Worm (Caenorhabditis elegans): ENCODE results near the gene C24A8.6.
"Not testable (repeated sequence)": the region's sequence is repeated elsewhere in the genome, so short reads cannot be mapped to it uniquely, and the experiment has no call there.

Gene C24A8.6

ce11 chrX:4332305-4332704 lies at the start of gene C24A8.6:
Gene C24A8.6 (minus strand): TSS chrX:4332405.
- TF ChIP-seq tbx-11 (GFP tag; IDR thresholded peaks at IDR 0.05); scrt-1 (GFP tag; IDR thresholded peaks at IDR 0.05); ceh-13 (GFP tag; optimal IDR thresholded peaks at IDR 0.05): not testable (repeated sequence)

- TF ChIP-seq tbx-11 (GFP tag; IDR thresholded peaks at IDR 0.05): no peak
- no peak for TF ChIP-seq B0310.2 (tag; optimal IDR thresholded peaks at IDR 0.05)
- TF ChIP-seq sea-1 (GFP tag; conservative IDR thresholded peaks at IDR 0.05): no peak
- TF ChIP-seq scrt-1 (GFP tag; IDR thresholded peaks at IDR 0.05): no peak
- TF ChIP-seq hmbx-1 (tag; optimal IDR thresholded peaks at IDR 0.05): no peak
- TF ChIP-seq ceh-36 (tag; optimal IDR thresholded peaks at IDR 0.05): no peak
- TF ChIP-seq pes-1 (GFP tag; IDR thresholded peaks at IDR 0.05): no peak
- no peak for TF ChIP-seq F13C5.2 (tag; optimal IDR thresholded peaks at IDR 0.05)
- TF ChIP-seq hmg-4 (GFP tag; optimal IDR thresholded peaks at IDR 0.05): no peak
- TF ChIP-seq flt-1 (GFP tag; IDR thresholded peaks at IDR 0.05): no peak
- no peak for TF ChIP-seq aly-1 (tag; optimal IDR thresholded peaks at IDR 0.05)
- TF ChIP-seq hnd-1 (tag; optimal IDR thresholded peaks at IDR 0.05): no peak
- TF ChIP-seq ets-7 (tag; optimal IDR thresholded peaks at IDR 0.05): no peak
- no peak for TF ChIP-seq ama-1 (optimal IDR thresholded peaks at IDR 0.05)
- TF ChIP-seq tra-4 (tag; optimal IDR thresholded peaks at IDR 0.05): no peak
These were observed 45.5 kb upstream of the C24A8.6 start, which contains the start of gene R160.12 for ce11 chrX:4377689-4378088. Gene R160.12 (minus strand): TSS chrX:4377789.

DNA sequence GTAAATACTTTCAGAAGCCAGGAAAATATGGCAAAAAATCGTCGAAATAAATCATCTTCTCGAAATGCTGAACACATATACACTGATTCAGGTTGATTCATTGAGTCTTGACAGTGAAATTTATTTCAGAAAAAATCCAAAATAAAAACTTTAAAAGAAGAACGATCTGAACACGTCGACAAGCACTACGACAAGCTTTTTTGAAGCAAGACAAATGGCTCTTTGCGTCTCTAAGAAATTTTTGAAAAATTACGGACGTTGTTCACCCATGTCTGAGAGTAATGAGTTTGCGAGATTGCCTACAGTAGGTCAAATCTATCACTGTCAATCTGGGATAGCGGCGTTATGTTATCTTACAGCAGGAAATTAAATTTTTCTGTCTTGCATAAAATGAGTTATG lies 44.6 kb upstream of the C24A8.6 start, which contains the start of gene R160.2:
Gene R160.2 (minus strand): TSS at position 101 of the 400 bp plus-strand sequence.
- TF ChIP-seq tbx-11 (GFP tag; IDR thresholded peaks at IDR 0.05) (no peak), flt-1 (GFP tag; IDR thresholded peaks at IDR 0.05) (no peak), tbx-37 (GFP tag; conservative IDR thresholded peaks at IDR 0.05) (no peak), pes-1 (GFP tag; IDR thresholded peaks at IDR 0.05) (no peak), ets-7 (tag; optimal IDR thresholded peaks at IDR 0.05) (no peak), tra-4 (tag; optimal IDR thresholded peaks at IDR 0.05) (no peak), hmbx-1 (tag; optimal IDR thresholded peaks at IDR 0.05) (no peak)

ce11 chrX:4373123-4373522 lies 40.9 kb upstream of the C24A8.6 start, which contains the start of gene R160.6:
Gene R160.6 (minus strand): TSS chrX:4373223.
- TF ChIP-seq ceh-13 (GFP tag; optimal IDR thresholded peaks at IDR 0.05) (no peak), ets-7 (tag; optimal IDR thresholded peaks at IDR 0.05) (no peak), tra-4 (tag; optimal IDR thresholded peaks at IDR 0.05) (no peak), hmbx-1 (tag; optimal IDR thresholded peaks at IDR 0.05) (no peak), tbx-11 (GFP tag; IDR thresholded peaks at IDR 0.05) (no peak), pes-1 (GFP tag; IDR thresholded peaks at IDR 0.05) (no peak), flt-1 (GFP tag; IDR thresholded peaks at IDR 0.05) (no peak), F13C5.2 (tag; optimal IDR thresholded peaks at IDR 0.05) (no peak), tbx-37 (GFP tag; conservative IDR thresholded peaks at IDR 0.05) (no peak), aly-1 (tag; optimal IDR thresholded peaks at IDR 0.05) (no peak), hnd-1 (tag; optimal IDR thresholded peaks at IDR 0.05) (no peak), B0310.2 (tag; optimal IDR thresholded peaks at IDR 0.05) (no peak), sea-1 (GFP tag; conservative IDR thresholded peaks at IDR 0.05) (no peak), scrt-1 (GFP tag; IDR thresholded peaks at IDR 0.05) (no peak), ama-1 (optimal IDR thresholded peaks at IDR 0.05) (no peak), hmg-4 (GFP tag; optimal IDR thresholded peaks at IDR 0.05) (no peak), ceh-36 (tag; optimal IDR thresholded peaks at IDR 0.05) (no peak)

DNA sequence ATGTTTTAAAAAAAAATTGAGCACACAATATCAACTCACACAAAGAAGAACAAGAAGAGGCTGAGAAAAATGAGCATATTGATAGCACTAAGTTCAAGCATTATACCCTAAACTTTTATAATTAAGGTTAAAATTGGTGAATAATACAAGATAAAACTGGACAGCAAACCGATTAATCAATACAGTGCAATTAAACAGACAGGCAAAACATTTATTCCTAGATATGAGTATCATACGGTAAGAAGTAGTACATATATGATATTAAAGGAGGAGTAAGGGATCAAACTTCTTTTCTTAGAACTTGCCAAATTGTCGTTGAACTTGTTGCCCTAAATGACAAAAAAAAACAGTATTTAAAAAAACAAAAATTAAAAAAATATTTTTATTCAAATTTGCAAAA lies 39.8 kb upstream of the C24A8.6 start, which contains the start of gene R160.14:
Gene R160.14 (minus strand): TSS at position 101 of the 400 bp plus-strand sequence.
- no peak for TF ChIP-seq ceh-36 (tag; optimal IDR thresholded peaks at IDR 0.05)
- no peak for TF ChIP-seq ama-1 (optimal IDR thresholded peaks at IDR 0.05)
- TF ChIP-seq hmbx-1 (tag; optimal IDR thresholded peaks at IDR 0.05): no peak
- no peak for TF ChIP-seq hnd-1 (tag; optimal IDR thresholded peaks at IDR 0.05)
- no peak for TF ChIP-seq B0310.2 (tag; optimal IDR thresholded peaks at IDR 0.05)
- TF ChIP-seq ets-7 (tag; optimal IDR thresholded peaks at IDR 0.05): no peak
- TF ChIP-seq tbx-37 (GFP tag; conservative IDR thresholded peaks at IDR 0.05): no peak
- no peak for TF ChIP-seq hmg-4 (GFP tag; optimal IDR thresholded peaks at IDR 0.05)
- TF ChIP-seq tra-4 (tag; optimal IDR thresholded peaks at IDR 0.05): no peak
- TF ChIP-seq sea-1 (GFP tag; conservative IDR thresholded peaks at IDR 0.05): no peak
- no peak for TF ChIP-seq ceh-13 (GFP tag; optimal IDR thresholded peaks at IDR 0.05)
- TF ChIP-seq F13C5.2 (tag; optimal IDR thresholded peaks at IDR 0.05): no peak
- TF ChIP-seq scrt-1 (GFP tag; IDR thresholded peaks at IDR 0.05): no peak

DNA sequence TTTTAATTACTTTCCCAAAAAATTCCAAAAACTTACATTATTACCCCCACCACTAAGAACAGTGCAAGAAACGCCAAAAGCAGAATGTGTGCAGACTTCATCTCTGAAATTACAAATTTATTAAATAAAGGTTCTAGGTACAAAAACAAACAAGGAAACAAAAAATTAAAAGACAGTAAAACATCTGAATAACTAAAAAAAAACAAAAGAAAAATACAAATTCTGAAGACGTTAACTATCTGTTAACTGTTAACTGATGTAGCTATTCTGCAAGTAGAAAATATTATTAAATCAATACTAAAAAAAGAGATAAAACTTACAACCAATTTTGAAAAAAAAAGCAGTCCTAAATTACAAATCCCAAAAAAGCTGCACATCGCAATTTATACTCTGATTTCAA lies 39.2 kb upstream of the C24A8.6 start, which contains the start of gene R160.13:
Gene R160.13 (minus strand): TSS at position 101 of the 400 bp plus-strand sequence.
- no peak for TF ChIP-seq ceh-36 (tag; optimal IDR thresholded peaks at IDR 0.05)
- no peak for TF ChIP-seq hmg-4 (GFP tag; optimal IDR thresholded peaks at IDR 0.05)
- TF ChIP-seq scrt-1 (GFP tag; IDR thresholded peaks at IDR 0.05): no peak
- no peak for TF ChIP-seq ama-1 (optimal IDR thresholded peaks at IDR 0.05)
- TF ChIP-seq flt-1 (GFP tag; IDR thresholded peaks at IDR 0.05): no peak
- no peak for TF ChIP-seq tbx-37 (GFP tag; conservative IDR thresholded peaks at IDR 0.05)
- no peak for TF ChIP-seq hnd-1 (tag; optimal IDR thresholded peaks at IDR 0.05)
- no peak for TF ChIP-seq tra-4 (tag; optimal IDR thresholded peaks at IDR 0.05)
- TF ChIP-seq ceh-13 (GFP tag; optimal IDR thresholded peaks at IDR 0.05): no peak
- TF ChIP-seq F13C5.2 (tag; optimal IDR thresholded peaks at IDR 0.05): no peak
- no peak for TF ChIP-seq tbx-11 (GFP tag; IDR thresholded peaks at IDR 0.05)
- TF ChIP-seq sea-1 (GFP tag; conservative IDR thresholded peaks at IDR 0.05): no peak

- TF ChIP-seq tbx-11 (GFP tag; IDR thresholded peaks at IDR 0.05) (no peak), F13C5.2 (tag; optimal IDR thresholded peaks at IDR 0.05) (no peak), ceh-13 (GFP tag; optimal IDR thresholded peaks at IDR 0.05) (no peak)
These were observed 38.6 kb upstream of the C24A8.6 start, which contains the start of gene R160.5 for ce11 chrX:4370756-4371155. Gene R160.5 (minus strand): TSS chrX:4370856.

ce11 chrX:4368800-4369199 lies 36.6 kb upstream of the C24A8.6 start, which contains the start of gene R160.4:
Gene R160.4 (minus strand): TSS chrX:4368900.
- TF ChIP-seq tra-4 (tag; optimal IDR thresholded peaks at IDR 0.05): no peak
- TF ChIP-seq aly-1 (tag; optimal IDR thresholded peaks at IDR 0.05): no peak
- no peak for TF ChIP-seq B0310.2 (tag; optimal IDR thresholded peaks at IDR 0.05)
- no peak for TF ChIP-seq scrt-1 (GFP tag; IDR thresholded peaks at IDR 0.05)
- no peak for TF ChIP-seq ceh-13 (GFP tag; optimal IDR thresholded peaks at IDR 0.05)
- TF ChIP-seq tbx-11 (GFP tag; IDR thresholded peaks at IDR 0.05): no peak
- no peak for TF ChIP-seq flt-1 (GFP tag; IDR thresholded peaks at IDR 0.05)
- TF ChIP-seq pes-1 (GFP tag; IDR thresholded peaks at IDR 0.05): no peak
- TF ChIP-seq ama-1 (optimal IDR thresholded peaks at IDR 0.05): no peak
- TF ChIP-seq hnd-1 (tag; optimal IDR thresholded peaks at IDR 0.05): no peak
- no peak for TF ChIP-seq ceh-36 (tag; optimal IDR thresholded peaks at IDR 0.05)
- TF ChIP-seq ets-7 (tag; optimal IDR thresholded peaks at IDR 0.05): no peak

All from whole organism, early embryonic.